Worm (Caenorhabditis elegans) whole organism, L4 larva: ENCODE results near the gene die-1.

Experiments used
- D1046.2 ChIP-seq: fragments of 200-800 bp; sonication (Bioruptor generic); IDR thresholded peaks from 2 replicates; pipeline ENCODE4 v1.3.6; 2022; ENCODE audit warnings: missing genetic modification characterization, missing compliant biosample characterization
- F44E2.7 ChIP-seq: fragments of 200-800 bp; sonication (Bioruptor generic); IDR thresholded peaks from 2 replicates; pipeline ENCODE4 v2.1.2; 2022; ENCODE audit warnings: missing genetic modification characterization, missing compliant biosample characterization
- F49E8.2 ChIP-seq: sonication (generic microtip); optimal IDR thresholded peaks from 2 replicates; lab custom pipeline; 2016; ENCODE audit warnings: missing compliant biosample characterization, mild to moderate bottlenecking, missing genetic modification characterization, borderline replicate concordance
- aha-1 ChIP-seq: fragments of 150-350 bp; peaks from one replicate; lab custom pipeline; 2014; ENCODE audit warnings: missing biosample characterization, missing genetic modification characterization
- aly-2 ChIP-seq: sonication (generic microtip); optimal IDR thresholded peaks from 2 replicates; lab custom pipeline; 2018; ENCODE audit warnings: missing biosample characterization, missing genetic modification characterization
- arid-1 ChIP-seq: fragments of 200-800 bp; sonication (Bioruptor generic); conservative IDR thresholded peaks from 2 replicates; pipeline ENCODE4 v1.3.6; 2022; ENCODE audit warnings: missing genetic modification reagents, missing genetic modification characterization, missing compliant biosample characterization
- ceh-20 ChIP-seq: fragments of 200-800 bp; sonication (Bioruptor generic); IDR thresholded peaks from 2 replicates; pipeline ENCODE4 v1.3.6; 2022; ENCODE audit warnings: missing genetic modification reagents, missing genetic modification characterization, missing compliant biosample characterization
- ceh-44 ChIP-seq: fragments of 200-800 bp; sonication (Bioruptor generic); IDR thresholded peaks from 2 replicates; pipeline ENCODE4 v1.3.6; 2022; ENCODE audit warnings: missing genetic modification reagents, missing genetic modification characterization, missing compliant biosample characterization
- daf-16 ChIP-seq, 3 experiments: sonication (generic microtip); optimal IDR thresholded peaks; 2 replicates each; lab custom pipeline; 2016 to 2017; ENCODE audit warnings: missing genetic modification characterization in 3 of 3, missing genetic modification reagents in 3 of 3, mild to moderate bottlenecking in 2 of 3, missing compliant biosample characterization in 2 of 3, missing biosample characterization in 1 of 3, moderate library complexity in 1 of 3
- dmd-6 ChIP-seq: fragments of 200-800 bp; sonication (Bioruptor generic); IDR thresholded peaks from 2 replicates; pipeline ENCODE4 v1.3.6; 2022; ENCODE audit warnings: missing genetic modification reagents, missing genetic modification characterization, missing compliant biosample characterization
- dmd-8 ChIP-seq: fragments of 200-800 bp; sonication (Bioruptor generic); IDR thresholded peaks from 2 replicates; pipeline ENCODE4 v1.3.6; 2022; ENCODE audit warnings: missing genetic modification characterization, missing compliant biosample characterization
- dve-1 ChIP-seq: sonication (generic microtip); optimal IDR thresholded peaks from 2 replicates; lab custom pipeline; 2017; ENCODE audit warnings: antibody characterized with exemption, mild to moderate bottlenecking, missing genetic modification characterization, missing compliant biosample characterization; ENCODE audit not compliant: insufficient read depth
- egl-27 ChIP-seq: sonication (generic microtip); optimal IDR thresholded peaks from 3 replicates; lab custom pipeline; 2017; ENCODE audit warnings: missing biosample characterization, missing genetic modification reagents, missing genetic modification characterization
- egl-43 ChIP-seq: fragments of 200-800 bp; sonication (Bioruptor generic); IDR thresholded peaks from 2 replicates; pipeline ENCODE4 v1.3.6; 2022; ENCODE audit warnings: missing genetic modification reagents, missing genetic modification characterization, missing compliant biosample characterization
- gei-8 ChIP-seq: fragments of 200-800 bp; sonication (Bioruptor generic); optimal IDR thresholded peaks from 2 replicates; lab custom pipeline; 2018; ENCODE audit warnings: mild to moderate bottlenecking, missing genetic modification characterization, missing compliant biosample characterization
- hif-1 ChIP-seq, 2 experiments: sonication (generic microtip); optimal IDR thresholded peaks; 2 replicates each; lab custom pipeline; 2016 to 2017; ENCODE audit warnings: missing compliant biosample characterization in 2 of 2, missing genetic modification characterization in 2 of 2, missing genetic modification reagents in 2 of 2, missing genotype in 2 of 2, mild to moderate bottlenecking in 1 of 2
- hlh-11 ChIP-seq: fragments of 200-800 bp; sonication (Bioruptor generic); optimal IDR thresholded peaks from 2 replicates; lab custom pipeline; 2018; ENCODE audit warnings: mild to moderate bottlenecking, missing genetic modification characterization, missing compliant biosample characterization
- hlh-30 ChIP-seq: sonication (generic microtip); optimal IDR thresholded peaks from 2 replicates; lab custom pipeline; 2017; ENCODE audit warnings: antibody characterized with exemption, mild to moderate bottlenecking, missing genetic modification characterization, missing compliant biosample characterization; ENCODE audit not compliant: insufficient read depth
- hmg-1.1 ChIP-seq: fragments of 200-800 bp; sonication (Bioruptor generic); IDR thresholded peaks from 2 replicates; pipeline ENCODE4 v1.3.6; 2022; ENCODE audit warnings: missing genetic modification reagents, missing genetic modification characterization, missing compliant biosample characterization
- lin-1 ChIP-seq: fragments of 200-800 bp; sonication (Bioruptor generic); IDR thresholded peaks from 2 replicates; pipeline ENCODE4 v1.3.6; 2022; ENCODE audit warnings: missing genetic modification reagents, missing genetic modification characterization, missing compliant biosample characterization
- lin-29 ChIP-seq: fragments of 200-800 bp; sonication (Bioruptor generic); IDR thresholded peaks from 2 replicates; pipeline ENCODE4 v1.3.6; 2022; ENCODE audit warnings: missing genetic modification reagents, missing genetic modification characterization, missing compliant biosample characterization
- lin-39 ChIP-seq: fragments of 150-350 bp; optimal IDR thresholded peaks from 2 replicates; lab custom pipeline; 2014; ENCODE audit warnings: missing biosample characterization, missing genetic modification reagents, missing genetic modification characterization
- madf-9 ChIP-seq: fragments of 200-800 bp; sonication (Bioruptor generic); conservative IDR thresholded peaks from 2 replicates; pipeline ENCODE4 v1.3.6; 2022; ENCODE audit warnings: missing genetic modification reagents, missing genetic modification characterization, missing compliant biosample characterization
- mdl-1 ChIP-seq, 2 experiments: fragments of 150-350 bp in 1 of 2; sonication (generic microtip) in 1 of 2; optimal IDR thresholded peaks; 2 replicates each; lab custom pipeline; 2014 to 2017; ENCODE audit warnings: missing biosample characterization in 2 of 2, missing genetic modification characterization in 2 of 2
- mep-1 ChIP-seq: fragments of 150-350 bp; sonication (generic microtip); optimal IDR thresholded peaks from 3 replicates; lab custom pipeline; 2014; ENCODE audit warnings: missing biosample characterization, missing genetic modification characterization
- mxl-3 ChIP-seq: fragments of 200-800 bp; sonication (Bioruptor generic); optimal IDR thresholded peaks from 2 replicates; lab custom pipeline; 2018; ENCODE audit warnings: mild to moderate bottlenecking, missing genetic modification characterization, missing compliant biosample characterization
- nhr-11 ChIP-seq: fragments of 150-350 bp; optimal IDR thresholded peaks from 2 replicates; lab custom pipeline; 2014; ENCODE audit warnings: missing biosample characterization, missing genetic modification characterization
- nhr-111 ChIP-seq: fragments of 200-800 bp; sonication (Bioruptor generic); optimal IDR thresholded peaks from 2 replicates; lab custom pipeline; 2018; ENCODE audit warnings: mild to moderate bottlenecking, missing genetic modification characterization, missing compliant biosample characterization
- nhr-28 ChIP-seq: fragments of 150-350 bp; optimal IDR thresholded peaks from 2 replicates; lab custom pipeline; 2014; ENCODE audit warnings: missing biosample characterization, missing genetic modification characterization
- nhr-48 ChIP-seq: sonication (generic microtip); optimal IDR thresholded peaks from 2 replicates; lab custom pipeline; 2016; ENCODE audit warnings: mild to moderate bottlenecking, missing genetic modification characterization, missing compliant biosample characterization
- php-3 ChIP-seq: fragments of 200-800 bp; sonication (Bioruptor generic); IDR thresholded peaks from 2 replicates; pipeline ENCODE4 v1.3.6; 2022; ENCODE audit warnings: missing genetic modification reagents, missing genetic modification characterization, missing compliant biosample characterization
- rbr-2 ChIP-seq: sonication (generic microtip); optimal IDR thresholded peaks from 2 replicates; lab custom pipeline; 2016; ENCODE audit warnings: missing genotype, missing genetic modification characterization, missing compliant biosample characterization
- set-16 ChIP-seq: fragments of 200-800 bp; sonication (Bioruptor generic); IDR thresholded peaks from 2 replicates; pipeline ENCODE4 v1.3.6; 2022; ENCODE audit warnings: missing genetic modification reagents, missing genetic modification characterization, missing compliant biosample characterization
- spr-3 ChIP-seq: fragments of 200-800 bp; sonication (Bioruptor generic); optimal IDR thresholded peaks from 2 replicates; lab custom pipeline; 2018; ENCODE audit warnings: mild to moderate bottlenecking, missing genetic modification characterization, missing compliant biosample characterization
- tra-1 ChIP-seq: fragments of 200-800 bp; sonication (Bioruptor generic); IDR thresholded peaks from 2 replicates; pipeline ENCODE4 v1.3.6; 2022; ENCODE audit warnings: missing genetic modification reagents, missing genetic modification characterization, missing compliant biosample characterization
- unc-62 ChIP-seq, 3 experiments: fragments of 150-350 bp in 1 of 3; sonication (generic microtip); optimal IDR thresholded peaks in 2 of 3; peaks in 1 of 3; 1 replicate in 1 of 3; 2 replicates in 2 of 3; lab custom pipeline; 2014 to 2017; ENCODE audit warnings: missing biosample characterization in 3 of 3, missing genetic modification characterization in 3 of 3, missing genetic modification reagents in 3 of 3, missing genotype in 1 of 3
- zfp-2 ChIP-seq: sonication (generic microtip); optimal IDR thresholded peaks from 2 replicates; lab custom pipeline; 2016; ENCODE audit warnings: mild to moderate bottlenecking, missing genetic modification characterization, missing compliant biosample characterization

die-1 gene

ce11 chrII:10019669-10020068 is 48.0 kb downstream of the die-1 start (continued):
- TF ChIP-seq madf-9 (GFP tag; lab: Robert Waterston, UW) (no peak), ceh-44 (GFP tag; lab: Robert Waterston, UW) (no peak), ceh-20 (GFP tag; lab: Robert Waterston, UW) (peak; percentile 56; the same call in 1 of the 2 replicates)

DNA sequence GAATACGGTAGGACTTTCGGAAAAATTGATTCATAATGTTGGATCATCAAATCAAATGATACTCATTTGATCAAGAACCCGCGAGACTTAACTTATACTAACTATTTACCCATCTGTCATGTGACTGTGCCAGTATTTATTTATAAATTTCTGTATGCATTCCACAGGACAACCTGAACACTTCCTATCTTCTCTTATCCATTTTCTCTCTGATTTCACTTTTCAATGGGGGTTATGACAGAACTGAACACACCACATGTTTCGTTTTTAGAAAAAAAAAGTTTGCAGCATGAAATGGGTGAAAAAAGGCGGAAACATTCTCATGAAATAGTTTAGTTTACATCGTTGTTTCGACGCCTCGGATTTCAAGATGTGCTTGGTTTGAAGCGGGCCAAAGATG is 50.2 kb downstream of the die-1 start:
- TF ChIP-seq D1046.2 (GFP tag; lab: Robert Waterston, UW) (no peak), lin-1 (GFP tag; lab: Robert Waterston, UW) (no peak), mxl-3 (GFP tag; lab: Kevin White, UChicago) (peak; percentile 15), aha-1 (tag; lab: Kevin White, UChicago) (peak; percentile 54), daf-16 (GFP tag; optimal IDR thresholded peaks at IDR 0.05; lab: Kevin White, UChicago) (no peak), daf-16 (tag; optimal IDR thresholded peaks at IDR 0.05; lab: Kevin White, UChicago) (no peak), hlh-30 (tag; lab: Kevin White, UChicago) (peak; percentile 20), dmd-6 (GFP tag; lab: Robert Waterston, UW) (peak; percentile 24; the same call in 1 of the 2 replicates), dmd-8 (no peak), unc-62 (GFP tag; optimal IDR thresholded peaks at IDR 0.05 in 1 of 2; lab: Kevin White, UChicago) (peak in 1 of 2 experiments; percentile 71), unc-62 (tag; optimal IDR thresholded peaks at IDR 0.05; lab: Kevin White, UChicago) (no peak), tra-1 (GFP tag; lab: Robert Waterston, UW) (0 out of 2 replicates have a peak, but pooled peaks have one; percentile 25), lin-29 (GFP tag; lab: Robert Waterston, UW) (no peak)
- TF ChIP-seq, all 104 proteins: peak for 6

ce11 chrII:10016013-10016412 is 51.7 kb downstream of the die-1 start, which contains the start of gene lec-2:
Gene lec-2 (minus strand): TSS chrII:10016183.
- TF ChIP-seq gei-8 (peak; percentile 65), hlh-30 (tag; lab: Kevin White, UChicago) (peak; percentile 55), nhr-11 (tag; lab: Kevin White, UChicago) (peak; percentile 65), nhr-111 (GFP tag; lab: Kevin White, UChicago) (no peak), aly-2 (tag; lab: Kevin White, UChicago) (no peak), D1046.2 (GFP tag; lab: Robert Waterston, UW) (0 out of 2 replicates have a peak, but pooled peaks have one; percentile 14), tra-1 (GFP tag; lab: Robert Waterston, UW) (0 out of 2 replicates have a peak, but pooled peaks have one; percentile 43), set-16 (GFP tag; lab: Robert Waterston, UW) (peak; percentile 63), F44E2.7 (GFP tag; lab: Robert Waterston, UW) (no peak), spr-3 (GFP tag; lab: Kevin White, UChicago) (peak; percentile 7), mdl-1 (tag; optimal IDR thresholded peaks at IDR 0.05; lab: Kevin White, UChicago) (peak; percentile 29 to 80), zfp-2 (tag; lab: Kevin White, UChicago) (no peak), hmg-1.1 (GFP tag; lab: Robert Waterston, UW) (peak; percentile 77), nhr-48 (peak; percentile 41), rbr-2 (tag; lab: Kevin White, UChicago) (peak; percentile 51), mep-1 (tag; lab: Kevin White, UChicago) (peak; percentile 11), mxl-3 (GFP tag; lab: Kevin White, UChicago) (peak; percentile 91), aha-1 (tag; lab: Kevin White, UChicago) (peak; percentile 84), dve-1 (tag; lab: Kevin White, UChicago) (peak; percentile 10), php-3 (GFP tag; lab: Robert Waterston, UW) (0 out of 2 replicates have a peak, but pooled peaks have one; percentile 22), nhr-28 (tag; lab: Kevin White, UChicago) (peak; percentile 42), hlh-11 (tag; lab: Kevin White, UChicago) (peak; percentile 55), egl-43 (GFP tag; lab: Robert Waterston, UW) (peak; percentile 54; the same call in 1 of the 2 replicates), ceh-20 (GFP tag; lab: Robert Waterston, UW) (0 out of 2 replicates have a peak, but pooled peaks have one; percentile 34), hif-1 (tag; optimal IDR thresholded peaks at IDR 0.05; lab: Kevin White, UChicago) (no peak), dmd-6 (GFP tag; lab: Robert Waterston, UW) (peak; percentile 56), dmd-8 (0 out of 2 replicates have a peak, but pooled peaks have one; percentile 21), lin-39 (tag; lab: Kevin White, UChicago) (no peak), egl-27 (tag; lab: Kevin White, UChicago) (peak; percentile 15), F49E8.2 (tag; lab: Kevin White, UChicago) (no peak), arid-1 (no peak)
